Worm (Caenorhabditis elegans) whole organism, L4 larva: ENCODE measurements around the gene gpa-7.

ENCODE experiments used
- ama-1 ChIP-seq: fragments of 150-350 bp; optimal IDR thresholded peaks from 2 replicates; lab custom pipeline; 2014; ENCODE audit warnings: inconsistent platforms, mixed read lengths
- ceh-28 ChIP-seq: fragments of 150-350 bp; optimal IDR thresholded peaks from 2 replicates; lab custom pipeline; 2014; ENCODE audit warnings: missing biosample characterization, missing genetic modification reagents, missing genetic modification characterization
- daf-12 ChIP-seq: fragments of 150-350 bp; optimal IDR thresholded peaks from 2 replicates; lab custom pipeline; 2014; ENCODE audit warnings: missing biosample characterization, missing genetic modification reagents, missing genetic modification characterization
- fkh-10 ChIP-seq: fragments of 150-350 bp; optimal IDR thresholded peaks from 2 replicates; lab custom pipeline; 2014; ENCODE audit warnings: missing biosample characterization, missing genetic modification reagents, missing genetic modification characterization
- lin-38 ChIP-seq: fragments of 200-800 bp; sonication (Bioruptor generic); IDR thresholded peaks from 2 replicates; pipeline ENCODE4 v1.3.6; 2022; ENCODE audit warnings: missing genetic modification reagents, missing genetic modification characterization, missing compliant biosample characterization
- lsy-2 ChIP-seq, 2 experiments: fragments of 150-350 bp in 1 of 2; sonication (generic microtip) in 1 of 2; optimal IDR thresholded peaks; 2 replicates each; lab custom pipeline; 2014 to 2017; ENCODE audit warnings: missing biosample characterization in 2 of 2, missing genetic modification characterization in 2 of 2
- madf-9 ChIP-seq: fragments of 200-800 bp; sonication (Bioruptor generic); conservative IDR thresholded peaks from 2 replicates; pipeline ENCODE4 v1.3.6; 2022; ENCODE audit warnings: missing genetic modification reagents, missing genetic modification characterization, missing compliant biosample characterization
- mdl-1 ChIP-seq, 2 experiments: fragments of 150-350 bp in 1 of 2; sonication (generic microtip) in 1 of 2; optimal IDR thresholded peaks; 2 replicates each; lab custom pipeline; 2014 to 2017; ENCODE audit warnings: missing biosample characterization in 2 of 2, missing genetic modification characterization in 2 of 2
- mxl-2 ChIP-seq: fragments of 200-800 bp; sonication (Bioruptor generic); conservative IDR thresholded peaks from 2 replicates; pipeline ENCODE4 v1.3.6; 2022; ENCODE audit warnings: missing genetic modification reagents, missing genetic modification characterization, missing compliant biosample characterization
- nhr-10 ChIP-seq: fragments of 150-350 bp; optimal IDR thresholded peaks from 2 replicates; lab custom pipeline; 2014; ENCODE audit warnings: missing biosample characterization, missing genetic modification characterization
- nhr-237 ChIP-seq: sonication (generic microtip); optimal IDR thresholded peaks from 2 replicates; lab custom pipeline; 2017; ENCODE audit warnings: missing biosample characterization, missing genetic modification characterization
- pha-4 ChIP-seq, 2 experiments: fragments of 150-350 bp in 1 of 2; fragments of 200-800 bp in 1 of 2; sonication (Bioruptor generic) in 1 of 2; IDR thresholded peaks in 1 of 2; optimal IDR thresholded peaks in 1 of 2; 2 replicates each; pipeline versions ENCODE4 v1.3.6 to Lab custom; 2014 to 2022; ENCODE audit warnings: missing genetic modification characterization in 2 of 2, missing genetic modification reagents in 2 of 2, missing biosample characterization in 1 of 2, missing compliant biosample characterization in 1 of 2
- zag-1 ChIP-seq: fragments of 150-350 bp; optimal IDR thresholded peaks from 2 replicates; lab custom pipeline; 2014; ENCODE audit warnings: missing biosample characterization, missing genetic modification characterization

DNA sequence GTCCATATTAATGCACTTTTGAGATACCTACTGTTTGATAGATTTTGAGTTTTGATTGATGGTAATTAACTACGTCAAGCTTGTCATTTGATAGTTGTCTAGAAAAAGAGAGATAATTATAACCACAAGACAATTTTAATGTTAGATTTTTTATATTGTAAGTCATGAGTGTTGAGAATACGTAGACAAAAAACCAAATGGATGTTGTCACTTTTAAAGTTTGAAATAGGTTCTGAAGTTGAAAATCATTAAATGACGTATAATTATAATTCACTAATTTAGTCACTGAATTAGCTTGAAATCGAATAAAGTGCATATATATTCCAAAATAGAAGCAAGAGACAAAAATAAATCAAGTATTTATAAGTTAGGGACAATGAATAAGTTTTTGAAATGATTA lies 33.3 kb downstream of the gpa-7 start:
- TF ChIP-seq nhr-237 (tag; lab: Kevin White, UChicago) (no peak), mdl-1 (tag; optimal IDR thresholded peaks at IDR 0.05; lab: Kevin White, UChicago) (no peak), daf-12 (tag; lab: Kevin White, UChicago) (no peak), lin-38 (GFP tag; lab: Robert Waterston, UW) (no peak), ama-1 (lab: Kevin White, UChicago) (no peak), fkh-10 (GFP tag; lab: Kevin White, UChicago) (no peak), zag-1 (tag; lab: Kevin White, UChicago) (no peak), lsy-2 (tag; optimal IDR thresholded peaks at IDR 0.05; lab: Kevin White, UChicago) (no peak), mxl-2 (GFP tag; lab: Robert Waterston, UW) (no peak), madf-9 (GFP tag; lab: Robert Waterston, UW) (no peak), pha-4 (GFP tag; IDR thresholded peaks at IDR 0.05; lab: Robert Waterston, UW) (no peak), pha-4 (tag; optimal IDR thresholded peaks at IDR 0.05; lab: Kevin White, UChicago) (no peak), ceh-28 (tag; lab: Kevin White, UChicago) (no peak), nhr-10 (tag; lab: Kevin White, UChicago) (no peak)
